Worm (Caenorhabditis elegans): Measurements from ENCODE around the gene vglu-2.

The vglu-2 gene

DNA sequence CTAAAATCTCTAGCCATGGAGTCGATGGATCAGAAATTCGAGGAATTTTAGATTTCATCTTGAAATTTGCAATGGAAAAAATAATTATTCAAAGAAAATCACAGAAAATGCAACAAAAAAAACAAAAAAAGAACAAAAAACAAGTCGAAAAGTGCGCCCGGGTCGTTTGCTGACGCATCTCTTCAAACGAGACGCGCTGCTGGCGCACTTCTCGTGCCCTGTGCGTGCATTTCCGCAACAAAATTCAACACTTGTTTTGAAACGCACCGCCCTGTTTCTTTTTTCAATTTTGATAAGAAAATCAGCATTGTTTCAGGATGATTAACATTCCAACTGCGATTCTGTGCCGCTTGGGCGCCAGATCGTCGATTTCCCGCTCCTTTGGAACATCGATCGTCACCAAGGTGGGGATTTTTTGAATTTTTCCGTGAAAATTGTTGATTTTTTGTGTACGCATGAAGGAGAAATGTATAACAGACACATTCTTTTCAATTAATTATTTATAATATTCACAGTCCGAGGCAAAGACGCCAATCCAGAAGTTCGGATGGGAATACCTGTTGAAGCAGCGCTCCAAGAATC, 39.1 kb downstream of the vglu-2 start, which contains the start of the genes jmjd-4 and mev-1:
Gene jmjd-4 (minus strand): TSS at position 58 of the 582 bp plus-strand sequence.
Gene mev-1 (plus strand): TSS at position 317 of the 582 bp plus-strand sequence.
- no peak for TF ChIP-seq unc-62 (GFP tag; optimal IDR thresholded peaks at IDR 0.05)

- no peak for TF ChIP-seq unc-62 (GFP tag; optimal IDR thresholded peaks at IDR 0.05)
Observed at ce11 chrIII:10335086-10335485, 40.1 kb downstream of the vglu-2 start, which contains the start of gene ced-9. Gene ced-9, plus strand, starts transcription at chrIII:10335172.

DNA sequence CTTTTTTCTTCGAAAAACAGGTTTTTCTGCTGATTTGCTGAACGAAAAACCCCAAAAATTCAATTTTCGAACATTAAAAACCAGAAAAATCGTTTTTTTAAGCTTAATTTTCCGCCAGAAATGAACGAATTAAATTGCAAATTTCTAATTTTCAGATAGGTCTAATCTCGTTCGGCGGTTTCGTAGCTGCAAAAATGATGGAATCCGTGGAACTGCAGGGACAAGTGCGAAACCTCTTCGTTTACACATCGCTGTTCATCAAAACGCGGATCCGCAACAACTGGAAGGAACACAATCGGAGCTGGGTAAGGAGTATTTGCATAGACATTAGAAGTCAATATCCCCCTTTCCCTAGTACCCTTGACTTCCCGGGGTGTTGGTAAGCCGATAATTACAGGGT, 41.2 kb downstream of the vglu-2 start:
- TF ChIP-seq unc-62 (GFP tag; optimal IDR thresholded peaks at IDR 0.05) = no peak

ce11 chrIII:10337508-10338166, 42.7 kb downstream of the vglu-2 start, which contains the start of gene ttr-15:
Gene ttr-15, plus strand, starts transcription at chrIII:10337847.
- no peak for TF ChIP-seq unc-62 (GFP tag; optimal IDR thresholded peaks at IDR 0.05)

- TF ChIP-seq unc-62 (GFP tag; optimal IDR thresholded peaks at IDR 0.05) = no peak
Observed at ce11 chrIII:10338992-10339852, 44.3 kb downstream of the vglu-2 start.

- no peak for TF ChIP-seq unc-62 (GFP tag; optimal IDR thresholded peaks at IDR 0.05)
Observed at ce11 chrIII:10339949-10340348, 45.0 kb downstream of the vglu-2 start.

- TF ChIP-seq unc-62 (GFP tag; optimal IDR thresholded peaks at IDR 0.05) = no peak
Observed at ce11 chrIII:10341758-10342157, 46.8 kb downstream of the vglu-2 start, which contains the start of gene tbx-9. Gene tbx-9, minus strand, starts transcription at chrIII:10341858.

DNA sequence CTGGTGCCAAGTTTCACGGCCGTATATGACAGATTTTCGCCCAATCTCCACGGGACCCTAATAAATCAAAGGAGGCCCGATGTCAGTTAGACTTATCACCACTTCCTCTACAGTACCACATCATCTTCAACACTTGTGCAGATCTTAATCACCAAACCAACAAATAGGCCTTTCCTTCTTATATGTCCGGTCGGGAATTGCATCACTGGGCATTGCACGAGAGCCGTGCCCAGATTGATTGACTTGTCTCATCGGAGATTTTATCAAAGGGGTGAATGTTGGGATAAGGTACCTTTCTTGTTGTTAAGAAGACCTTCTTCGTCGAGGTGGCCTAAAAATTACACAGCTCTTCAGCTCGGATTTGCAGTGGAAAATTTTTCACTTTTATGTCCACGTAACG, 49.8 kb downstream of the vglu-2 start:
- TF ChIP-seq unc-62 (GFP tag; optimal IDR thresholded peaks at IDR 0.05) = no peak

DNA sequence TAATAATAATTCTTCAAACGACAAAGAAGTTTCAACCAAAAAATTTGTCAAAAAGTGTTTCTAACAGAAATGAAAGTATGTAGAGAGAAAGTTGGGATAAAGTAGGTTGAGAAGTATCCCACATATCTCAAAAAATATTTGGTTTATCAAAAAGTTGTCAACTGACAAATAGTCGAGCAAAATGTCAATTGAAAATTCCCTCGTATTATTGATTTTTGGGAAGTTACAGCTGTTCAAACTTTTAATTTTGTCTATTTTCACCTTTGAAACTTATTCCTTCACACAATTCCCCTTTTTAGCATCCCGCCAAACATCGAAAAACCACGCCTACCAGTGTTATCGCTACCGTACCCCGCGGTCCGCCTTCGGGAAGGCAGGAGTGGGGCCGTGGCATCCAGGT, 52.1 kb downstream of the vglu-2 start, which contains the start of gene tbx-8:
Gene tbx-8 (plus strand): TSS at position 301 of the 400 bp plus-strand sequence.
- TF ChIP-seq unc-62 (GFP tag; optimal IDR thresholded peaks at IDR 0.05) = no peak

Measured in whole organism, dauer.